Fruit fly (Drosophila melanogaster) whole organism, embryonic: ENCODE data around the gene mag.

Source experiments
- Blimp-1 ChIP-seq: fragments of 200-800 bp; sonication (Bioruptor generic); optimal IDR thresholded peaks from 3 replicates; lab custom pipeline; 2018; ENCODE audit warnings: missing biosample characterization, missing genetic modification characterization, mild to moderate bottlenecking, moderate library complexity, missing genetic modification reagents
- CG11398 ChIP-seq: fragments of 200-800 bp; sonication (Bioruptor generic); optimal IDR thresholded peaks from 2 replicates; lab custom pipeline; 2016; ENCODE audit warnings: missing biosample characterization, missing genetic modification characterization
- CG30020 ChIP-seq: fragments of 200-800 bp; optimal IDR thresholded peaks from 2 replicates; lab custom pipeline; 2019; ENCODE audit warnings: missing biosample characterization, mild to moderate bottlenecking, missing genetic modification characterization, moderate library complexity
- CG6854 ChIP-seq: fragments of 200-800 bp; sonication (Bioruptor generic); optimal IDR thresholded peaks from 3 replicates; lab custom pipeline; 2017; ENCODE audit warnings: missing biosample characterization, mild to moderate bottlenecking, missing genetic modification characterization
- CG7556 ChIP-seq: fragments of 200-800 bp; sonication (Bioruptor generic); optimal IDR thresholded peaks from 2 replicates; lab custom pipeline; 2017; ENCODE audit warnings: missing biosample characterization, mild to moderate bottlenecking, missing genetic modification characterization
- D ChIP-seq, 2 experiments: fragments of 200-800 bp in 1 of 2; fragments of >200 bp in 1 of 2; sonication (Bioruptor generic) in 1 of 2; optimal IDR thresholded peaks; 2 replicates in 1 of 2; 3 replicates in 1 of 2; lab custom pipeline; 2017; ENCODE audit warnings: mild to moderate bottlenecking in 1 of 2, missing biosample characterization in 1 of 2, missing genetic modification characterization in 1 of 2, missing genetic modification reagents in 1 of 2
- PHDP ChIP-seq: fragments of 200-800 bp; sonication (Bioruptor generic); optimal IDR thresholded peaks from 3 replicates; lab custom pipeline; 2018; ENCODE audit warnings: missing biosample characterization, mild to moderate bottlenecking, missing genetic modification characterization, moderate library complexity
- Rx ChIP-seq: fragments of 200-800 bp; sonication (Bioruptor generic); IDR thresholded peaks from 2 replicates; pipeline ENCODE4 v1.3.6; 2022; ENCODE audit warnings: missing biosample characterization, missing genetic modification characterization
- Trl ChIP-seq, 3 experiments: fragments of >200 bp in 2 of 3; fragments of 200-800 bp in 1 of 3; sonication (Bioruptor generic) in 1 of 3; optimal IDR thresholded peaks; 2 replicates in 1 of 3; 3 replicates in 2 of 3; lab custom pipeline; 2016 to 2017; ENCODE audit warnings: missing biosample characterization in 1 of 3, missing genetic modification characterization in 1 of 3
- bcd ChIP-seq: fragments of 200-800 bp; sonication (Bioruptor generic); optimal IDR thresholded peaks from 2 replicates; lab custom pipeline; 2017; ENCODE audit warnings: missing biosample characterization, mild to moderate bottlenecking, missing genetic modification characterization
- ems ChIP-seq: fragments of 200-800 bp; sonication (Bioruptor generic); optimal IDR thresholded peaks from 3 replicates; lab custom pipeline; 2016; ENCODE audit warnings: missing biosample characterization, missing genetic modification characterization
- pros ChIP-seq: fragments of 200-800 bp; sonication (Bioruptor generic); optimal IDR thresholded peaks from 3 replicates; lab custom pipeline; 2019; ENCODE audit warnings: missing biosample characterization, mild to moderate bottlenecking, missing genetic modification characterization, moderate library complexity
- psq ChIP-seq: fragments of 200-800 bp; sonication (Bioruptor generic); optimal IDR thresholded peaks from 2 replicates; lab custom pipeline; 2017; ENCODE audit warnings: missing biosample characterization, missing genetic modification characterization
- slou ChIP-seq: fragments of 200-800 bp; sonication (Bioruptor generic); optimal IDR thresholded peaks from 3 replicates; lab custom pipeline; 2016; ENCODE audit warnings: missing biosample characterization, missing genetic modification characterization

DNA sequence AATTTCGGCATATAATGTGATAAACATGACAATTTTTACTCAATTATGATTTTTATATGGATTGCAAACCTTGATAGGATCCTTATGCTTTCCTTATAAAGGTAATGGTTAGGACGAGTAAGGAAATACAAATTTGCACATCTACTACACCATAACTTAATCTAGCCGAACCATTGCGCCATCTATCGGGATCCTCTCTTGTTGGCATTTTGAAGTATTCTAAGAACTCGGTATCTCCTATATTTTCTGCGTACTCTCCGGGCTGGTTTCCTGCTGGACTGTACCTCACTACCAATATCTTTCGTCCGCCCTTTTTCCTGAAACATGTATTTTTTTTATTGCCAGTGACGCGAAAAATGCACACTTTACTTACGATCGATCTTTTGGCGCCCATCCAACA, 4.2 kb downstream of the mag start, which contains the start of gene atk:
- no peak for TF ChIP-seq bcd (GFP tag; lab: Kevin White, UChicago)
- no peak for TF ChIP-seq PHDP (tag; lab: Kevin White, UChicago)
- TF ChIP-seq ems (GFP tag; lab: Kevin White, UChicago) = no peak
- no peak for TF ChIP-seq CG30020
- no peak for TF ChIP-seq Blimp-1 (GFP tag; lab: Kevin White, UChicago)
- TF ChIP-seq D (optimal IDR thresholded peaks at IDR 0.05; lab: Kevin White, UChicago) = no peak
- TF ChIP-seq D (GFP tag; optimal IDR thresholded peaks at IDR 0.05; lab: Kevin White, UChicago) = no peak
- TF ChIP-seq Trl (optimal IDR thresholded peaks at IDR 0.05; lab: Kevin White, UChicago) = no peak
- no peak for TF ChIP-seq Trl (GFP tag; optimal IDR thresholded peaks at IDR 0.05; lab: Kevin White, UChicago)
- no peak for TF ChIP-seq CG6854 (GFP tag; lab: Kevin White, UChicago)
- no peak for TF ChIP-seq pros (GFP tag; lab: Kevin White, UChicago)
- no peak for TF ChIP-seq CG11398 (GFP tag; lab: Kevin White, UChicago)
- no peak for TF ChIP-seq CG7556 (GFP tag; lab: Kevin White, UChicago)
- no peak for TF ChIP-seq psq (GFP tag; lab: Kevin White, UChicago)
- no peak for TF ChIP-seq slou
- TF ChIP-seq Rx (GFP tag; lab: Robert Waterston, UW) = no peak
